Worm (Caenorhabditis elegans) whole organism, L4 larva: ENCODE measurements around the gene clec-187.

Source experiments
- F10B5.3 ChIP-seq: sonication (generic microtip); optimal IDR thresholded peaks from 2 replicates; lab custom pipeline; 2016; ENCODE audit warnings: mild to moderate bottlenecking, missing genetic modification characterization, missing compliant biosample characterization
- F26F4.8 ChIP-seq: fragments of 200-800 bp; sonication (Bioruptor generic); conservative IDR thresholded peaks from 2 replicates; pipeline ENCODE4 v1.3.6; 2022; ENCODE audit warnings: missing genetic modification characterization, missing compliant biosample characterization
- F49E8.2 ChIP-seq: sonication (generic microtip); optimal IDR thresholded peaks from 2 replicates; lab custom pipeline; 2016; ENCODE audit warnings: missing compliant biosample characterization, mild to moderate bottlenecking, missing genetic modification characterization, borderline replicate concordance
- R02D3.7 ChIP-seq: fragments of 150-350 bp; sonication (generic microtip); optimal IDR thresholded peaks from 3 replicates; lab custom pipeline; 2014; ENCODE audit warnings: missing biosample characterization, missing genetic modification characterization
- T20F7.1 ChIP-seq: fragments of 200-800 bp; sonication (Bioruptor generic); optimal IDR thresholded peaks from 2 replicates; lab custom pipeline; 2018; ENCODE audit warnings: mild to moderate bottlenecking, missing genetic modification characterization, missing compliant biosample characterization
- Y48G9A.11 ChIP-seq: fragments of 200-800 bp; sonication (Bioruptor generic); IDR thresholded peaks from 2 replicates; pipeline ENCODE4 v1.3.6; 2022; ENCODE audit warnings: missing genetic modification reagents, missing genetic modification characterization, missing compliant biosample characterization
- Y5F2A.4 ChIP-seq: fragments of 200-800 bp; sonication (Bioruptor generic); optimal IDR thresholded peaks from 2 replicates; lab custom pipeline; 2018; ENCODE audit warnings: mild to moderate bottlenecking, missing genetic modification characterization, missing compliant biosample characterization
- ZK337.2 ChIP-seq: fragments of 200-800 bp; sonication (Bioruptor generic); IDR thresholded peaks from 2 replicates; pipeline ENCODE4 v1.3.6; 2022; ENCODE audit warnings: missing genetic modification reagents, missing genetic modification characterization, missing compliant biosample characterization
- ZK546.5 ChIP-seq, 2 experiments: sonication (generic microtip); optimal IDR thresholded peaks; 2 replicates each; lab custom pipeline; 2017; ENCODE audit warnings: missing biosample characterization in 2 of 2, missing genetic modification characterization in 2 of 2
- ceh-20 ChIP-seq: fragments of 200-800 bp; sonication (Bioruptor generic); IDR thresholded peaks from 2 replicates; pipeline ENCODE4 v1.3.6; 2022; ENCODE audit warnings: missing genetic modification reagents, missing genetic modification characterization, missing compliant biosample characterization
- ceh-28 ChIP-seq: fragments of 150-350 bp; optimal IDR thresholded peaks from 2 replicates; lab custom pipeline; 2014; ENCODE audit warnings: missing biosample characterization, missing genetic modification reagents, missing genetic modification characterization
- ceh-62 ChIP-seq: sonication (generic microtip); optimal IDR thresholded peaks from 2 replicates; lab custom pipeline; 2017; ENCODE audit warnings: missing biosample characterization, missing genetic modification characterization
- daf-12 ChIP-seq: fragments of 150-350 bp; optimal IDR thresholded peaks from 2 replicates; lab custom pipeline; 2014; ENCODE audit warnings: missing biosample characterization, missing genetic modification reagents, missing genetic modification characterization
- daf-16 ChIP-seq, 3 experiments: sonication (generic microtip); optimal IDR thresholded peaks; 2 replicates each; lab custom pipeline; 2016 to 2017; ENCODE audit warnings: missing genetic modification characterization in 3 of 3, missing genetic modification reagents in 3 of 3, mild to moderate bottlenecking in 2 of 3, missing compliant biosample characterization in 2 of 3, missing biosample characterization in 1 of 3, moderate library complexity in 1 of 3
- daf-19 ChIP-seq: fragments of 200-800 bp; sonication (Bioruptor generic); conservative IDR thresholded peaks from 2 replicates; pipeline ENCODE4 v1.3.6; 2022; ENCODE audit warnings: missing genetic modification characterization, missing compliant biosample characterization
- dmd-6 ChIP-seq: fragments of 200-800 bp; sonication (Bioruptor generic); IDR thresholded peaks from 2 replicates; pipeline ENCODE4 v1.3.6; 2022; ENCODE audit warnings: missing genetic modification reagents, missing genetic modification characterization, missing compliant biosample characterization
- dmd-8 ChIP-seq: fragments of 200-800 bp; sonication (Bioruptor generic); IDR thresholded peaks from 2 replicates; pipeline ENCODE4 v1.3.6; 2022; ENCODE audit warnings: missing genetic modification characterization, missing compliant biosample characterization
- dpl-1 ChIP-seq: fragments of 150-350 bp; optimal IDR thresholded peaks from 2 replicates; lab custom pipeline; 2014; ENCODE audit warnings: missing biosample characterization, missing genetic modification reagents, missing genetic modification characterization
- duxl-1 ChIP-seq: sonication (generic microtip); optimal IDR thresholded peaks from 2 replicates; lab custom pipeline; 2016; ENCODE audit warnings: mild to moderate bottlenecking, missing genetic modification characterization, moderate library complexity, missing compliant biosample characterization; ENCODE audit not compliant: poor library complexity
- egl-43 ChIP-seq: fragments of 200-800 bp; sonication (Bioruptor generic); IDR thresholded peaks from 2 replicates; pipeline ENCODE4 v1.3.6; 2022; ENCODE audit warnings: missing genetic modification reagents, missing genetic modification characterization, missing compliant biosample characterization
- fos-1 ChIP-seq: fragments of 150-350 bp; optimal IDR thresholded peaks from 2 replicates; lab custom pipeline; 2014; ENCODE audit warnings: missing biosample characterization, missing genetic modification characterization
- gei-8 ChIP-seq: fragments of 200-800 bp; sonication (Bioruptor generic); optimal IDR thresholded peaks from 2 replicates; lab custom pipeline; 2018; ENCODE audit warnings: mild to moderate bottlenecking, missing genetic modification characterization, missing compliant biosample characterization
- hlh-11 ChIP-seq: fragments of 200-800 bp; sonication (Bioruptor generic); optimal IDR thresholded peaks from 2 replicates; lab custom pipeline; 2018; ENCODE audit warnings: mild to moderate bottlenecking, missing genetic modification characterization, missing compliant biosample characterization
- hmg-1.1 ChIP-seq: fragments of 200-800 bp; sonication (Bioruptor generic); IDR thresholded peaks from 2 replicates; pipeline ENCODE4 v1.3.6; 2022; ENCODE audit warnings: missing genetic modification reagents, missing genetic modification characterization, missing compliant biosample characterization
- jun-1 ChIP-seq: fragments of 150-350 bp; optimal IDR thresholded peaks from 2 replicates; lab custom pipeline; 2014; ENCODE audit warnings: missing biosample characterization, missing genetic modification reagents, missing genetic modification characterization
- lim-7 ChIP-seq: fragments of 200-800 bp; sonication (Bioruptor generic); IDR thresholded peaks from 2 replicates; pipeline ENCODE4 v1.3.6; 2022; ENCODE audit warnings: missing genetic modification characterization, missing compliant biosample characterization
- lin-1 ChIP-seq: fragments of 200-800 bp; sonication (Bioruptor generic); IDR thresholded peaks from 2 replicates; pipeline ENCODE4 v1.3.6; 2022; ENCODE audit warnings: missing genetic modification reagents, missing genetic modification characterization, missing compliant biosample characterization
- lin-15B ChIP-seq: fragments of 150-350 bp; sonication (generic microtip); optimal IDR thresholded peaks from 3 replicates; lab custom pipeline; 2014; ENCODE audit warnings: missing biosample characterization, missing genetic modification characterization
- lin-29 ChIP-seq: fragments of 200-800 bp; sonication (Bioruptor generic); IDR thresholded peaks from 2 replicates; pipeline ENCODE4 v1.3.6; 2022; ENCODE audit warnings: missing genetic modification reagents, missing genetic modification characterization, missing compliant biosample characterization
- lin-38 ChIP-seq: fragments of 200-800 bp; sonication (Bioruptor generic); IDR thresholded peaks from 2 replicates; pipeline ENCODE4 v1.3.6; 2022; ENCODE audit warnings: missing genetic modification reagents, missing genetic modification characterization, missing compliant biosample characterization
- madf-5 ChIP-seq, 2 experiments: fragments of 200-800 bp; sonication (Bioruptor generic); IDR thresholded peaks; 2 replicates each; pipeline ENCODE4 v1.3.6; 2022; ENCODE audit warnings: missing compliant biosample characterization in 2 of 2, missing genetic modification characterization in 2 of 2
- madf-9 ChIP-seq: fragments of 200-800 bp; sonication (Bioruptor generic); conservative IDR thresholded peaks from 2 replicates; pipeline ENCODE4 v1.3.6; 2022; ENCODE audit warnings: missing genetic modification reagents, missing genetic modification characterization, missing compliant biosample characterization
- mdt-29 ChIP-seq: fragments of 200-800 bp; sonication (Bioruptor generic); IDR thresholded peaks from 2 replicates; pipeline ENCODE4 v1.3.6; 2022; ENCODE audit warnings: missing genetic modification reagents, missing genetic modification characterization, missing compliant biosample characterization
- mep-1 ChIP-seq: fragments of 150-350 bp; sonication (generic microtip); optimal IDR thresholded peaks from 3 replicates; lab custom pipeline; 2014; ENCODE audit warnings: missing biosample characterization, missing genetic modification characterization
- nhr-28 ChIP-seq: fragments of 150-350 bp; optimal IDR thresholded peaks from 2 replicates; lab custom pipeline; 2014; ENCODE audit warnings: missing biosample characterization, missing genetic modification characterization
- nhr-48 ChIP-seq: sonication (generic microtip); optimal IDR thresholded peaks from 2 replicates; lab custom pipeline; 2016; ENCODE audit warnings: mild to moderate bottlenecking, missing genetic modification characterization, missing compliant biosample characterization
- nhr-77 ChIP-seq: fragments of 150-350 bp; optimal IDR thresholded peaks from 2 replicates; lab custom pipeline; 2014; ENCODE audit warnings: missing biosample characterization, missing genetic modification characterization
- php-3 ChIP-seq: fragments of 200-800 bp; sonication (Bioruptor generic); IDR thresholded peaks from 2 replicates; pipeline ENCODE4 v1.3.6; 2022; ENCODE audit warnings: missing genetic modification reagents, missing genetic modification characterization, missing compliant biosample characterization
- pqm-1 ChIP-seq: sonication (generic microtip); optimal IDR thresholded peaks from 2 replicates; lab custom pipeline; 2017; ENCODE audit warnings: missing biosample characterization, missing genetic modification characterization
- saeg-2 ChIP-seq: fragments of 200-800 bp; sonication (Bioruptor generic); IDR thresholded peaks from 2 replicates; pipeline ENCODE4 v1.3.6; 2022; ENCODE audit warnings: missing genetic modification reagents, missing genetic modification characterization, missing compliant biosample characterization
- sdz-12 ChIP-seq: fragments of 200-800 bp; sonication (Bioruptor generic); optimal IDR thresholded peaks from 2 replicates; lab custom pipeline; 2018; ENCODE audit warnings: mild to moderate bottlenecking, missing genetic modification characterization, missing compliant biosample characterization
- set-16 ChIP-seq: fragments of 200-800 bp; sonication (Bioruptor generic); IDR thresholded peaks from 2 replicates; pipeline ENCODE4 v1.3.6; 2022; ENCODE audit warnings: missing genetic modification reagents, missing genetic modification characterization, missing compliant biosample characterization
- tag-97 ChIP-seq: fragments of 200-800 bp; sonication (Bioruptor generic); IDR thresholded peaks from 2 replicates; pipeline ENCODE4 v1.3.6; 2022; ENCODE audit warnings: missing genetic modification characterization, missing compliant biosample characterization
- tra-1 ChIP-seq: fragments of 200-800 bp; sonication (Bioruptor generic); IDR thresholded peaks from 2 replicates; pipeline ENCODE4 v1.3.6; 2022; ENCODE audit warnings: missing genetic modification reagents, missing genetic modification characterization, missing compliant biosample characterization
- unc-130 ChIP-seq: sonication (generic microtip); optimal IDR thresholded peaks from 2 replicates; lab custom pipeline; 2016; ENCODE audit warnings: missing genetic modification reagents, missing genetic modification characterization, missing compliant biosample characterization
- vab-7 ChIP-seq: fragments of 200-800 bp; sonication (Bioruptor generic); IDR thresholded peaks from 2 replicates; pipeline ENCODE4 v1.3.6; 2022; ENCODE audit warnings: missing genetic modification reagents, missing genetic modification characterization, missing compliant biosample characterization
- zfp-3 ChIP-seq: fragments of 200-800 bp; sonication (Bioruptor generic); conservative IDR thresholded peaks from 2 replicates; pipeline ENCODE4 v1.3.6; 2022; ENCODE audit warnings: missing genetic modification reagents, missing genetic modification characterization, missing compliant biosample characterization
- ztf-11 ChIP-seq: fragments of 150-350 bp; optimal IDR thresholded peaks from 2 replicates; lab custom pipeline; 2014; ENCODE audit warnings: missing biosample characterization, missing genetic modification characterization
- ztf-7 ChIP-seq: fragments of 150-350 bp; optimal IDR thresholded peaks from 2 replicates; lab custom pipeline; 2014; ENCODE audit warnings: missing biosample characterization, missing genetic modification characterization

Gene clec-187

DNA sequence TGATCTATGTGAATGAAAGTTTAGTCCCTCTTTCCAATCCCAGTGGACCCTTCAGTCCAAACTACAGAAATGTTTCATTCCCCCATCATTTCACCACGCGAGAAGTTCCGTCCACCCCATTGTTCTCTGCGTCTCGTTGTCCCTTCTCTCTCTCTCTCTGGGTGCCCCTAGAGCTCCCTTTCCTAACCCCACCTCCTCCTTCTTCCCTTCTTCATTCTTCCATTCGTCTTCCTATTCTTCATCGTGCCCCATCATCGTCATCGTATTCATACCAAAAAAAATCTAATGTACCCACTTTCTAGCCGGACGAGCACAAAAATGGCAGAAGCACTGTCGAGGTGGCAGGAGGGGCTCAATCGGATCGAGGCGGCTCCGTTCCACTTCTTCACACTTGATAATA is 35.1 kb downstream of the clec-187 start, which contains the start of gene M02B1.3:
Gene M02B1.3, plus strand, starts transcription at position 301 of the 400 bp plus-strand sequence.
- TF ChIP-seq Y48G9A.11 (GFP tag; lab: Robert Waterston, UW): no peak
- no peak for TF ChIP-seq mdt-29 (GFP tag; lab: Robert Waterston, UW)
- TF ChIP-seq gei-8 (GFP tag; lab: Kevin White, UChicago): no peak
- no peak for TF ChIP-seq ztf-7 (tag; lab: Kevin White, UChicago)
- no peak for TF ChIP-seq unc-130 (GFP tag; lab: Kevin White, UChicago)
- TF ChIP-seq egl-43 (GFP tag; lab: Robert Waterston, UW): no peak
- no peak for TF ChIP-seq F26F4.8
- no peak for TF ChIP-seq nhr-77 (tag; lab: Kevin White, UChicago)
- TF ChIP-seq tra-1 (GFP tag; lab: Robert Waterston, UW): no peak
- no peak for TF ChIP-seq F10B5.3 (tag; lab: Kevin White, UChicago)
- no peak for TF ChIP-seq nhr-48 (tag; lab: Kevin White, UChicago)
- TF ChIP-seq vab-7 (GFP tag; lab: Robert Waterston, UW): no peak
- no peak for TF ChIP-seq lin-38 (GFP tag; lab: Robert Waterston, UW)
- peak; percentile 33; the same call in 1 of the 2 replicates for TF ChIP-seq hmg-1.1 (GFP tag; lab: Robert Waterston, UW)
- TF ChIP-seq daf-12 (tag; lab: Kevin White, UChicago): no peak
- no peak for TF ChIP-seq set-16 (GFP tag; lab: Robert Waterston, UW)
- TF ChIP-seq madf-9 (GFP tag; lab: Robert Waterston, UW): no peak
- TF ChIP-seq sdz-12: no peak
- peak; percentile 8 for TF ChIP-seq mep-1 (tag; lab: Kevin White, UChicago)
- TF ChIP-seq dmd-8 (GFP tag; lab: Robert Waterston, UW): no peak
- no peak for TF ChIP-seq ztf-11 (tag; lab: Kevin White, UChicago)
- no peak for TF ChIP-seq madf-5 (GFP tag; IDR thresholded peaks at IDR 0.05; lab: Robert Waterston, UW)
- TF ChIP-seq ZK546.5 (tag; optimal IDR thresholded peaks at IDR 0.05; lab: Kevin White, UChicago): no peak
- 0 out of 2 replicates have a peak, but pooled peaks have one; percentile 27 for TF ChIP-seq ZK337.2
- TF ChIP-seq ceh-20: peak; percentile 60; the same call in 1 of the 2 replicates
- no peak for TF ChIP-seq hlh-11 (tag; lab: Kevin White, UChicago)
- TF ChIP-seq ceh-62 (tag; lab: Kevin White, UChicago): no peak
- no peak for TF ChIP-seq dpl-1 (GFP tag; lab: Kevin White, UChicago)
- TF ChIP-seq lim-7 (GFP tag; lab: Robert Waterston, UW): no peak
- TF ChIP-seq zfp-3 (GFP tag; lab: Robert Waterston, UW): no peak
- no peak for TF ChIP-seq lin-1 (GFP tag; lab: Robert Waterston, UW)
- TF ChIP-seq daf-19 (GFP tag; lab: Robert Waterston, UW): no peak
- TF ChIP-seq F49E8.2 (tag; lab: Kevin White, UChicago): no peak
- no peak for TF ChIP-seq R02D3.7 (tag; lab: Kevin White, UChicago)

DNA sequence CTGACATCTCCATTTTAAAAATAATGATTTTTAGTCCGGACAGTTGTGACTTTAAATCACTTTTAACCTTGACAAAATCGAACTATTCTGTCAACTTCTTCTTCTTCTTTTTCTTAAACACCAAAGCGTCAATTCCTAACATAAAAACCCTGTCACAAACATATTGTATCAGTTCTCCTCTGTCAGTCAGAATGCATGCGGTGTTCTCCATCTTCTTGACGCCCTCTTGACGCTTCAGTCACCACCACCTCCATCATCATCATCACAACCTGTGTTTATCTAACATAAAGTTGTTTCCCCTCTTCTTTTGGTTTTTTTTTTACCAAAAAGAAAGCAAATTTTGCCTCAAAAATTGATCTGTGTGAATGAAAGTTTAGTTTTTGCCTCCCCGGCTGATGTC is 35.9 kb downstream of the clec-187 start:
- TF ChIP-seq daf-16 (GFP tag; optimal IDR thresholded peaks at IDR 0.05; lab: Kevin White, UChicago) (no peak), daf-16 (tag; optimal IDR thresholded peaks at IDR 0.05; lab: Kevin White, UChicago) (no peak), fos-1 (tag; lab: Kevin White, UChicago) (no peak), Y5F2A.4 (no peak), pqm-1 (tag; lab: Kevin White, UChicago) (no peak), saeg-2 (GFP tag; lab: Robert Waterston, UW) (no peak), lin-29 (no peak), madf-5 (GFP tag; IDR thresholded peaks at IDR 0.05; lab: Robert Waterston, UW) (no peak), tag-97 (no peak), ceh-20 (0 out of 2 replicates have a peak, but pooled peaks have one; percentile 11), hlh-11 (tag; lab: Kevin White, UChicago) (peak; percentile 6), duxl-1 (tag; lab: Kevin White, UChicago) (no peak), lin-15B (tag; lab: Kevin White, UChicago) (no peak), vab-7 (GFP tag; lab: Robert Waterston, UW) (no peak), F49E8.2 (tag; lab: Kevin White, UChicago) (no peak), ceh-28 (tag; lab: Kevin White, UChicago) (no peak), dmd-8 (GFP tag; lab: Robert Waterston, UW) (no peak), dmd-6 (GFP tag; lab: Robert Waterston, UW) (peak; percentile 96), T20F7.1 (GFP tag; lab: Kevin White, UChicago) (no peak), daf-19 (GFP tag; lab: Robert Waterston, UW) (no peak), jun-1 (tag; lab: Kevin White, UChicago) (no peak), sdz-12 (no peak), unc-130 (GFP tag; lab: Kevin White, UChicago) (no peak), php-3 (GFP tag; lab: Robert Waterston, UW) (no peak), dpl-1 (GFP tag; lab: Kevin White, UChicago) (no peak), R02D3.7 (tag; lab: Kevin White, UChicago) (no peak), nhr-28 (no peak)
